Worm (Caenorhabditis elegans) whole organism, L3 larva: ENCODE measurements around the gene ani-3.

Source experiments
- R02D3.7 ChIP-seq: fragments of 150-350 bp; optimal IDR thresholded peaks from 2 replicates; lab custom pipeline; 2014; ENCODE audit warnings: missing biosample characterization, missing genetic modification characterization
- aly-2 ChIP-seq: fragments of 150-350 bp; optimal IDR thresholded peaks from 2 replicates; lab custom pipeline; 2014; ENCODE audit warnings: missing biosample characterization, missing genetic modification characterization
- ama-1 ChIP-seq: fragments of 150-350 bp; optimal IDR thresholded peaks from 2 replicates; lab custom pipeline; 2018
- ceh-28 ChIP-seq: fragments of 150-350 bp; optimal IDR thresholded peaks from 2 replicates; lab custom pipeline; 2014; ENCODE audit warnings: missing biosample characterization, missing genetic modification reagents, missing genetic modification characterization
- ceh-82 ChIP-seq: fragments of 150-350 bp; optimal IDR thresholded peaks from 2 replicates; lab custom pipeline; 2014; ENCODE audit warnings: missing biosample characterization, missing genetic modification characterization
- ceh-9 ChIP-seq: sonication (generic microtip); optimal IDR thresholded peaks from 2 replicates; lab custom pipeline; 2018; ENCODE audit warnings: missing biosample characterization, missing genetic modification characterization
- daf-12 ChIP-seq: fragments of 150-350 bp; optimal IDR thresholded peaks from 2 replicates; lab custom pipeline; 2014; ENCODE audit warnings: missing biosample characterization, missing genetic modification reagents, missing genetic modification characterization
- egl-27 ChIP-seq: sonication (generic microtip); optimal IDR thresholded peaks from 4 replicates; lab custom pipeline; 2017; ENCODE audit warnings: missing biosample characterization, missing genetic modification reagents, missing genetic modification characterization
- egl-5 ChIP-seq: fragments of 150-350 bp; optimal IDR thresholded peaks from 2 replicates; lab custom pipeline; 2017; ENCODE audit warnings: missing biosample characterization, missing genetic modification reagents, missing genetic modification characterization, inconsistent platforms
- elt-1 ChIP-seq: fragments of 150-350 bp; optimal IDR thresholded peaks from 2 replicates; lab custom pipeline; 2014; ENCODE audit warnings: missing biosample characterization, missing genetic modification characterization
- elt-2 ChIP-seq: sonication (generic microtip); optimal IDR thresholded peaks from 2 replicates; lab custom pipeline; 2016; ENCODE audit warnings: missing genetic modification reagents, mild to moderate bottlenecking, missing genetic modification characterization, missing compliant biosample characterization
- eor-1 ChIP-seq, 2 experiments: fragments of 150-350 bp; optimal IDR thresholded peaks; 2 replicates each; lab custom pipeline; 2014 to 2018; ENCODE audit warnings: missing biosample characterization in 2 of 2, missing genetic modification characterization in 2 of 2
- fkh-10 ChIP-seq: sonication (generic microtip); optimal IDR thresholded peaks from 2 replicates; lab custom pipeline; 2017; ENCODE audit warnings: missing biosample characterization, missing genetic modification reagents, missing genetic modification characterization
- fkh-2 ChIP-seq: fragments of 150-350 bp; optimal IDR thresholded peaks from 2 replicates; lab custom pipeline; 2014; ENCODE audit warnings: missing biosample characterization, missing genetic modification reagents, missing genetic modification characterization
- fos-1 ChIP-seq: fragments of 150-350 bp; optimal IDR thresholded peaks from 2 replicates; lab custom pipeline; 2014; ENCODE audit warnings: missing biosample characterization, missing genetic modification characterization
- jun-1 ChIP-seq: fragments of 150-350 bp; optimal IDR thresholded peaks from 2 replicates; lab custom pipeline; 2014; ENCODE audit warnings: missing biosample characterization, missing genetic modification reagents, missing genetic modification characterization
- lin-15B ChIP-seq: fragments of 150-350 bp; optimal IDR thresholded peaks from 2 replicates; lab custom pipeline; 2014; ENCODE audit warnings: missing biosample characterization, missing genetic modification characterization
- lin-39 ChIP-seq: fragments of 150-350 bp; optimal IDR thresholded peaks from 2 replicates; lab custom pipeline; 2018; ENCODE audit warnings: missing biosample characterization, missing genetic modification reagents, missing genetic modification characterization
- lsy-12 ChIP-seq: sonication (generic microtip); optimal IDR thresholded peaks from 2 replicates; lab custom pipeline; 2016; ENCODE audit warnings: mild to moderate bottlenecking, missing genetic modification characterization, missing compliant biosample characterization
- mdl-1 ChIP-seq: fragments of 150-350 bp; optimal IDR thresholded peaks from 2 replicates; lab custom pipeline; 2014; ENCODE audit warnings: missing biosample characterization, missing genetic modification characterization
- nfya-1 ChIP-seq: sonication (generic microtip); optimal IDR thresholded peaks from 2 replicates; lab custom pipeline; 2017; ENCODE audit warnings: missing genetic modification characterization, mild to moderate bottlenecking, missing compliant biosample characterization, antibody characterized with exemption, moderate library complexity; ENCODE audit not compliant: insufficient read depth
- nhr-11 ChIP-seq: fragments of 150-350 bp; optimal IDR thresholded peaks from 2 replicates; lab custom pipeline; 2014; ENCODE audit warnings: missing biosample characterization, missing genetic modification characterization
- nhr-12 ChIP-seq: fragments of 150-350 bp; optimal IDR thresholded peaks from 2 replicates; lab custom pipeline; 2014; ENCODE audit warnings: missing biosample characterization, missing genetic modification characterization
- nhr-237 ChIP-seq: fragments of 150-350 bp; optimal IDR thresholded peaks from 2 replicates; lab custom pipeline; 2014; ENCODE audit warnings: missing biosample characterization, missing genetic modification characterization
- nhr-25 ChIP-seq: sonication (generic microtip); optimal IDR thresholded peaks from 2 replicates; lab custom pipeline; 2017; ENCODE audit warnings: missing biosample characterization, missing genetic modification characterization
- nhr-28 ChIP-seq: fragments of 150-350 bp; optimal IDR thresholded peaks from 2 replicates; lab custom pipeline; 2014; ENCODE audit warnings: missing biosample characterization, missing genetic modification characterization
- nhr-43 ChIP-seq: sonication (generic microtip); optimal IDR thresholded peaks from 2 replicates; lab custom pipeline; 2016; ENCODE audit warnings: mild to moderate bottlenecking, missing genetic modification characterization, missing compliant biosample characterization; ENCODE audit not compliant: poor library complexity, severe bottlenecking
- nhr-76 ChIP-seq: fragments of 150-350 bp; sonication (generic microtip); optimal IDR thresholded peaks from 5 replicates; lab custom pipeline; 2014; ENCODE audit warnings: missing biosample characterization, missing genetic modification characterization
- nhr-77 ChIP-seq: fragments of 150-350 bp; optimal IDR thresholded peaks from 2 replicates; lab custom pipeline; 2014; ENCODE audit warnings: missing biosample characterization, missing genetic modification characterization
- pha-4 ChIP-seq: fragments of 150-350 bp; optimal IDR thresholded peaks from 2 replicates; lab custom pipeline; 2014; ENCODE audit warnings: missing biosample characterization, missing genetic modification reagents, missing genetic modification characterization
- pqm-1 ChIP-seq: fragments of 150-350 bp; optimal IDR thresholded peaks from 2 replicates; lab custom pipeline; 2017; ENCODE audit warnings: missing biosample characterization, missing genetic modification characterization, inconsistent platforms
- skn-1 ChIP-seq: fragments of 150-350 bp; optimal IDR thresholded peaks from 2 replicates; lab custom pipeline; 2014; ENCODE audit warnings: missing biosample characterization, missing genetic modification characterization
- snpc-4 ChIP-seq: fragments of 150-350 bp; optimal IDR thresholded peaks from 2 replicates; lab custom pipeline; 2014; ENCODE audit warnings: missing biosample characterization, missing genetic modification characterization
- tbx-2 ChIP-seq: sonication (generic microtip); optimal IDR thresholded peaks from 2 replicates; lab custom pipeline; 2016; ENCODE audit warnings: mild to moderate bottlenecking, missing genetic modification characterization, missing compliant biosample characterization
- unc-39 ChIP-seq: sonication (generic microtip); optimal IDR thresholded peaks from 4 replicates; lab custom pipeline; 2017; ENCODE audit warnings: missing biosample characterization, missing genetic modification characterization
- unc-62 ChIP-seq: fragments of 150-350 bp; sonication (generic microtip); optimal IDR thresholded peaks from 4 replicates; lab custom pipeline; 2014; ENCODE audit warnings: missing biosample characterization, missing genetic modification reagents, missing genetic modification characterization
- zag-1 ChIP-seq: fragments of 150-350 bp; optimal IDR thresholded peaks from 2 replicates; lab custom pipeline; 2014; ENCODE audit warnings: missing biosample characterization, missing genetic modification characterization
- ztf-11 ChIP-seq: fragments of 150-350 bp; optimal IDR thresholded peaks from 2 replicates; lab custom pipeline; 2014; ENCODE audit warnings: missing biosample characterization, missing genetic modification characterization
- ztf-4 ChIP-seq: fragments of 150-350 bp; optimal IDR thresholded peaks from 2 replicates; lab custom pipeline; 2014; ENCODE audit warnings: missing biosample characterization, missing genetic modification characterization

The ani-3 gene

ce11 chrV:19697348-19698172 is at the start of gene ani-3, which contains the start of gene Y43F8C.13:
Gene ani-3, plus strand, starts transcription at chrV:19697732.
Gene Y43F8C.13, minus strand, starts transcription at chrV:19697398.
- no peak for TF ChIP-seq mdl-1 (tag; lab: Kevin White, UChicago)
- TF ChIP-seq ceh-28 = peak; percentile 43
- TF ChIP-seq nhr-77 (tag; lab: Kevin White, UChicago) = no peak
- no peak for TF ChIP-seq ztf-11 (tag; lab: Kevin White, UChicago)
- TF ChIP-seq lin-15B (tag; lab: Kevin White, UChicago) = no peak
- no peak for TF ChIP-seq nhr-12 (tag; lab: Kevin White, UChicago)
- peak; percentile 30 for TF ChIP-seq pha-4 (tag; lab: Kevin White, UChicago)
- no peak for TF ChIP-seq nhr-28 (tag; lab: Kevin White, UChicago)
- no peak for TF ChIP-seq ceh-82 (tag; lab: Kevin White, UChicago)
- TF ChIP-seq ztf-4 (tag; lab: Kevin White, UChicago) = no peak
- no peak for TF ChIP-seq skn-1
- no peak for TF ChIP-seq daf-12 (tag; lab: Kevin White, UChicago)
- TF ChIP-seq pqm-1 (tag; lab: Kevin White, UChicago) = peak; percentile 81
- TF ChIP-seq nhr-25 (tag; lab: Kevin White, UChicago) = no peak
- no peak for TF ChIP-seq ceh-9 (tag; lab: Kevin White, UChicago)
- no peak for TF ChIP-seq eor-1 (tag; optimal IDR thresholded peaks at IDR 0.05; lab: Kevin White, UChicago)
- TF ChIP-seq nhr-76 (tag; lab: Kevin White, UChicago) = no peak
- no peak for TF ChIP-seq aly-2 (tag; lab: Kevin White, UChicago)
- no peak for TF ChIP-seq fos-1
- no peak for TF ChIP-seq nhr-237 (tag; lab: Kevin White, UChicago)
- TF ChIP-seq elt-2 = peak; percentile 91
- no peak for TF ChIP-seq ama-1 (lab: Kevin White, UChicago)
- no peak for TF ChIP-seq unc-62
- TF ChIP-seq nhr-11 = no peak
- TF ChIP-seq R02D3.7 (tag; lab: Kevin White, UChicago) = no peak
- TF ChIP-seq tbx-2 = no peak
- TF ChIP-seq egl-27 (tag; lab: Kevin White, UChicago) = no peak
- TF ChIP-seq lsy-12 = no peak
- no peak for TF ChIP-seq zag-1 (tag; lab: Kevin White, UChicago)
- no peak for TF ChIP-seq unc-39 (tag; lab: Kevin White, UChicago)
- no peak for TF ChIP-seq nhr-43 (tag; lab: Kevin White, UChicago)
- TF ChIP-seq fkh-2 (tag; lab: Kevin White, UChicago) = no peak
- TF ChIP-seq, all 47 proteins: peak for 4

ce11 chrV:19655151-19655550 is 42.4 kb upstream of the ani-3 start, which contains the start of gene dmd-3:
Gene dmd-3, minus strand, starts transcription at chrV:19655251.
- no peak for TF ChIP-seq unc-39 (tag; lab: Kevin White, UChicago)
- no peak for TF ChIP-seq fkh-10 (GFP tag; lab: Kevin White, UChicago)
- no peak for TF ChIP-seq zag-1 (tag; lab: Kevin White, UChicago)
- TF ChIP-seq nhr-25 (tag; lab: Kevin White, UChicago) = no peak
- TF ChIP-seq nhr-76 (tag; lab: Kevin White, UChicago) = no peak
- TF ChIP-seq pha-4 (tag; lab: Kevin White, UChicago) = no peak
- TF ChIP-seq elt-1 = no peak
- no peak for TF ChIP-seq snpc-4
- no peak for TF ChIP-seq lin-39
- no peak for TF ChIP-seq lin-15B (tag; lab: Kevin White, UChicago)
- TF ChIP-seq nfya-1 = no peak
- TF ChIP-seq egl-5 (tag; lab: Kevin White, UChicago) = no peak
- TF ChIP-seq ztf-4 (tag; lab: Kevin White, UChicago) = no peak
- TF ChIP-seq, all 47 proteins: peak for 0

ce11 chrV:19664574-19664973 is 33.0 kb upstream of the ani-3 start:
- TF ChIP-seq ceh-82 (tag; lab: Kevin White, UChicago) (no peak), jun-1 (tag; lab: Kevin White, UChicago) (no peak), R02D3.7 (tag; lab: Kevin White, UChicago) (no peak), elt-1 (no peak), unc-62 (no peak), nhr-12 (tag; lab: Kevin White, UChicago) (no peak), ceh-28 (no peak), aly-2 (tag; lab: Kevin White, UChicago) (no peak), fos-1 (no peak)
- TF ChIP-seq, all 47 proteins: peak for 0
